Worm (Caenorhabditis elegans) whole organism, L4 larva: ENCODE data around the gene R05G6.1.

Source experiments
- F10B5.3 ChIP-seq: sonication (generic microtip); optimal IDR thresholded peaks from 2 replicates; lab custom pipeline; 2016; ENCODE audit warnings: mild to moderate bottlenecking, missing genetic modification characterization, missing compliant biosample characterization
- F49E8.2 ChIP-seq: sonication (generic microtip); optimal IDR thresholded peaks from 2 replicates; lab custom pipeline; 2016; ENCODE audit warnings: missing compliant biosample characterization, mild to moderate bottlenecking, missing genetic modification characterization, borderline replicate concordance
- T20F7.1 ChIP-seq: fragments of 200-800 bp; sonication (Bioruptor generic); optimal IDR thresholded peaks from 2 replicates; lab custom pipeline; 2018; ENCODE audit warnings: mild to moderate bottlenecking, missing genetic modification characterization, missing compliant biosample characterization
- Y48G9A.11 ChIP-seq: fragments of 200-800 bp; sonication (Bioruptor generic); IDR thresholded peaks from 2 replicates; pipeline ENCODE4 v1.3.6; 2022; ENCODE audit warnings: missing genetic modification reagents, missing genetic modification characterization, missing compliant biosample characterization
- ZK546.5 ChIP-seq, 2 experiments: sonication (generic microtip); optimal IDR thresholded peaks; 2 replicates each; lab custom pipeline; 2017; ENCODE audit warnings: missing biosample characterization in 2 of 2, missing genetic modification characterization in 2 of 2
- ama-1 ChIP-seq: fragments of 150-350 bp; optimal IDR thresholded peaks from 2 replicates; lab custom pipeline; 2014; ENCODE audit warnings: inconsistent platforms, mixed read lengths
- ceh-62 ChIP-seq: sonication (generic microtip); optimal IDR thresholded peaks from 2 replicates; lab custom pipeline; 2017; ENCODE audit warnings: missing biosample characterization, missing genetic modification characterization
- cey-2 ChIP-seq: sonication (generic microtip); optimal IDR thresholded peaks from 3 replicates; lab custom pipeline; 2017; ENCODE audit warnings: missing genetic modification characterization, mild to moderate bottlenecking, missing compliant biosample characterization, antibody characterized with exemption, borderline replicate concordance; ENCODE audit not compliant: insufficient read depth
- daf-16 ChIP-seq, 3 experiments: sonication (generic microtip); optimal IDR thresholded peaks; 2 replicates each; lab custom pipeline; 2016 to 2017; ENCODE audit warnings: missing genetic modification characterization in 3 of 3, missing genetic modification reagents in 3 of 3, mild to moderate bottlenecking in 2 of 3, missing compliant biosample characterization in 2 of 3, missing biosample characterization in 1 of 3, moderate library complexity in 1 of 3
- dmd-6 ChIP-seq: fragments of 200-800 bp; sonication (Bioruptor generic); IDR thresholded peaks from 2 replicates; pipeline ENCODE4 v1.3.6; 2022; ENCODE audit warnings: missing genetic modification reagents, missing genetic modification characterization, missing compliant biosample characterization
- dmd-9 ChIP-seq: fragments of 200-800 bp; sonication (Bioruptor generic); IDR thresholded peaks from 2 replicates; pipeline ENCODE4 v1.3.6; 2022; ENCODE audit warnings: missing genetic modification reagents, missing genetic modification characterization, missing compliant biosample characterization
- dpl-1 ChIP-seq: fragments of 150-350 bp; optimal IDR thresholded peaks from 2 replicates; lab custom pipeline; 2014; ENCODE audit warnings: missing biosample characterization, missing genetic modification reagents, missing genetic modification characterization
- egl-27 ChIP-seq: sonication (generic microtip); optimal IDR thresholded peaks from 3 replicates; lab custom pipeline; 2017; ENCODE audit warnings: missing biosample characterization, missing genetic modification reagents, missing genetic modification characterization
- fkh-10 ChIP-seq: fragments of 150-350 bp; optimal IDR thresholded peaks from 2 replicates; lab custom pipeline; 2014; ENCODE audit warnings: missing biosample characterization, missing genetic modification reagents, missing genetic modification characterization
- jun-1 ChIP-seq: fragments of 150-350 bp; optimal IDR thresholded peaks from 2 replicates; lab custom pipeline; 2014; ENCODE audit warnings: missing biosample characterization, missing genetic modification reagents, missing genetic modification characterization
- lim-7 ChIP-seq: fragments of 200-800 bp; sonication (Bioruptor generic); IDR thresholded peaks from 2 replicates; pipeline ENCODE4 v1.3.6; 2022; ENCODE audit warnings: missing genetic modification characterization, missing compliant biosample characterization
- lin-38 ChIP-seq: fragments of 200-800 bp; sonication (Bioruptor generic); IDR thresholded peaks from 2 replicates; pipeline ENCODE4 v1.3.6; 2022; ENCODE audit warnings: missing genetic modification reagents, missing genetic modification characterization, missing compliant biosample characterization
- lsy-2 ChIP-seq, 2 experiments: fragments of 150-350 bp in 1 of 2; sonication (generic microtip) in 1 of 2; optimal IDR thresholded peaks; 2 replicates each; lab custom pipeline; 2014 to 2017; ENCODE audit warnings: missing biosample characterization in 2 of 2, missing genetic modification characterization in 2 of 2
- mes-2 ChIP-seq: sonication (generic microtip); optimal IDR thresholded peaks from 2 replicates; lab custom pipeline; 2016; ENCODE audit warnings: missing genotype, mild to moderate bottlenecking, missing genetic modification characterization, missing compliant biosample characterization; ENCODE audit not compliant: poor library complexity, severe bottlenecking
- nhr-10 ChIP-seq: fragments of 150-350 bp; optimal IDR thresholded peaks from 2 replicates; lab custom pipeline; 2014; ENCODE audit warnings: missing biosample characterization, missing genetic modification characterization
- nhr-111 ChIP-seq: fragments of 200-800 bp; sonication (Bioruptor generic); optimal IDR thresholded peaks from 2 replicates; lab custom pipeline; 2018; ENCODE audit warnings: mild to moderate bottlenecking, missing genetic modification characterization, missing compliant biosample characterization
- nhr-237 ChIP-seq: sonication (generic microtip); optimal IDR thresholded peaks from 2 replicates; lab custom pipeline; 2017; ENCODE audit warnings: missing biosample characterization, missing genetic modification characterization
- nhr-48 ChIP-seq: sonication (generic microtip); optimal IDR thresholded peaks from 2 replicates; lab custom pipeline; 2016; ENCODE audit warnings: mild to moderate bottlenecking, missing genetic modification characterization, missing compliant biosample characterization
- nhr-6 ChIP-seq: fragments of 150-350 bp; optimal IDR thresholded peaks from 2 replicates; lab custom pipeline; 2014; ENCODE audit warnings: missing biosample characterization, missing genetic modification characterization
- saeg-2 ChIP-seq: fragments of 200-800 bp; sonication (Bioruptor generic); IDR thresholded peaks from 2 replicates; pipeline ENCODE4 v1.3.6; 2022; ENCODE audit warnings: missing genetic modification reagents, missing genetic modification characterization, missing compliant biosample characterization
- set-16 ChIP-seq: fragments of 200-800 bp; sonication (Bioruptor generic); IDR thresholded peaks from 2 replicates; pipeline ENCODE4 v1.3.6; 2022; ENCODE audit warnings: missing genetic modification reagents, missing genetic modification characterization, missing compliant biosample characterization
- snpc-1.2 ChIP-seq: fragments of 200-800 bp; sonication (Bioruptor generic); IDR thresholded peaks from 2 replicates; pipeline ENCODE4 v1.3.6; 2022; ENCODE audit warnings: missing genetic modification reagents, missing genetic modification characterization, missing compliant biosample characterization
- tra-1 ChIP-seq: fragments of 200-800 bp; sonication (Bioruptor generic); IDR thresholded peaks from 2 replicates; pipeline ENCODE4 v1.3.6; 2022; ENCODE audit warnings: missing genetic modification reagents, missing genetic modification characterization, missing compliant biosample characterization
- unc-130 ChIP-seq: sonication (generic microtip); optimal IDR thresholded peaks from 2 replicates; lab custom pipeline; 2016; ENCODE audit warnings: missing genetic modification reagents, missing genetic modification characterization, missing compliant biosample characterization
- unc-62 ChIP-seq, 3 experiments: fragments of 150-350 bp in 1 of 3; sonication (generic microtip); optimal IDR thresholded peaks in 2 of 3; peaks in 1 of 3; 1 replicate in 1 of 3; 2 replicates in 2 of 3; lab custom pipeline; 2014 to 2017; ENCODE audit warnings: missing biosample characterization in 3 of 3, missing genetic modification characterization in 3 of 3, missing genetic modification reagents in 3 of 3, missing genotype in 1 of 3
- vab-7 ChIP-seq: fragments of 200-800 bp; sonication (Bioruptor generic); IDR thresholded peaks from 2 replicates; pipeline ENCODE4 v1.3.6; 2022; ENCODE audit warnings: missing genetic modification reagents, missing genetic modification characterization, missing compliant biosample characterization
- zfp-2 ChIP-seq: sonication (generic microtip); optimal IDR thresholded peaks from 2 replicates; lab custom pipeline; 2016; ENCODE audit warnings: mild to moderate bottlenecking, missing genetic modification characterization, missing compliant biosample characterization
- zfp-3 ChIP-seq: fragments of 200-800 bp; sonication (Bioruptor generic); conservative IDR thresholded peaks from 2 replicates; pipeline ENCODE4 v1.3.6; 2022; ENCODE audit warnings: missing genetic modification reagents, missing genetic modification characterization, missing compliant biosample characterization
- zip-11 ChIP-seq: fragments of 200-800 bp; sonication (Bioruptor generic); IDR thresholded peaks from 2 replicates; pipeline ENCODE4 v1.3.6; 2022; ENCODE audit warnings: missing genetic modification characterization, missing compliant biosample characterization

R05G6.1 gene

DNA sequence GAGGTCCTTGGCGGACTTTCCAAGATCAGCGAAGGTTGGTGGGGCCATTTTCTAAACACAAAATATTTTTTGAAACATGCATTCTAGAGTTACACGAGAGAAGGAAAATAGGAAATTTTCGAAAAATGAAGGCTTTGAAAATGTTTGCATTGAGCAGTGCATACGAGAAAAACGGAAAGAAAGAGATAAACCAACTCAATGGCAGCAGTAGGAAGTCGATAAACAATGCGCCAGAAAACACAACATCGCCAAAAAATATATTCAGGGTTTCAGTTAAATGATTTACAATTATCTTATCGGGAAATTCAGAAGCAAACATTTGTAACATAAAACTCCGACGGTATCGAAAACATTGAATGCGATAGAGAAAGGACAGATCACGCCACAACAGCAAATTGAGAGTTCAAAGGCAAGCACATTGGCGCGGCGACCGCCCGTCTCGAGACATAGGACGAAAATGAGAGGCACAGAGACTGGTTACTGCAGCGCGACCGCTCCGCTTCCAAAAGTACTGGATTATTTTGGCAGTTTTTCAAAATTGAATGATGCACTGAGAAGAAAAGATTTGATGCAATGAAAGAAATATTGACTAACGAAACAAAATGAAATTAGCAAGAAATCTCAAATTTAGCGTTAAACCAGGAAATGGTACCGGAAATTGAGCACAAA lies 24.5 kb upstream of the R05G6.1 start, which contains the start of the genes vdac-1 and R05G6.5 (continued):
- TF ChIP-seq F10B5.3 (tag; lab: Kevin White, UChicago) = no peak
- TF ChIP-seq dmd-9 (GFP tag; lab: Robert Waterston, UW) = no peak
- peak; percentile 69 for TF ChIP-seq zfp-3 (GFP tag; lab: Robert Waterston, UW)
- peak; percentile 69 to 81 for TF ChIP-seq lsy-2 (tag; optimal IDR thresholded peaks at IDR 0.05; lab: Kevin White, UChicago)
- no peak for TF ChIP-seq zfp-2
- no peak for TF ChIP-seq ZK546.5 (tag; optimal IDR thresholded peaks at IDR 0.05; lab: Kevin White, UChicago)
- TF ChIP-seq nhr-237 (tag; lab: Kevin White, UChicago) = no peak

DNA sequence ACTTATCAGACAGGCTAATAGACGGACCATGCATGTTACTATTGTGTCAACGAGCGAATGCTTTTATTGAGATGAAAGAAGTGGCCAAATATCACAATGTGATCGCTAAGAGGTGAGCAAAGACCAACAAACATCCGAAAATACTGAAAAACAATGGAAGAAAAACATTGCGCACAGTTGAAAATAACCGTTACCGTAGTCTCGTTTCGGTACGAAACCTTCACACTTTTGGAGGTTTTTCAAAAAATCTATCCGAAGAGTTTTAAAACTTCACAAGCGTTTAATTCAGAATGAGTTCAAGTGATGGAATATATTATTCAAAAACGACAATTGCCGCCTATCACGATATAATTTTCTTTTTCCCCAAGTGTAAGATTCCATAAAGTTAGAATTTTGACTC lies 23.6 kb upstream of the R05G6.1 start:
- TF ChIP-seq Y48G9A.11 = 0 out of 2 replicates have a peak, but pooled peaks have one; percentile 47
- no peak for TF ChIP-seq dmd-9 (GFP tag; lab: Robert Waterston, UW)
- TF ChIP-seq zip-11 (GFP tag; lab: Robert Waterston, UW) = no peak
- no peak for TF ChIP-seq fkh-10 (GFP tag; lab: Kevin White, UChicago)
- no peak for TF ChIP-seq ZK546.5 (tag; optimal IDR thresholded peaks at IDR 0.05; lab: Kevin White, UChicago)
- no peak for TF ChIP-seq nhr-48 (tag; lab: Kevin White, UChicago)
- no peak for TF ChIP-seq egl-27 (tag; lab: Kevin White, UChicago)
- no peak for TF ChIP-seq saeg-2 (GFP tag; lab: Robert Waterston, UW)
- TF ChIP-seq unc-130 = no peak
- no peak for TF ChIP-seq ceh-62 (tag; lab: Kevin White, UChicago)
- TF ChIP-seq nhr-10 (tag; lab: Kevin White, UChicago) = no peak
- peak in 1 of 2 experiments; percentile 38 for TF ChIP-seq unc-62 (GFP tag; optimal IDR thresholded peaks at IDR 0.05 in 1 of 2; lab: Kevin White, UChicago)
- TF ChIP-seq unc-62 (tag; optimal IDR thresholded peaks at IDR 0.05; lab: Kevin White, UChicago) = no peak
- TF ChIP-seq jun-1 = no peak
- TF ChIP-seq lim-7 (GFP tag; lab: Robert Waterston, UW) = no peak
- no peak for TF ChIP-seq ama-1 (lab: Kevin White, UChicago)
- TF ChIP-seq cey-2 = no peak
- no peak for TF ChIP-seq set-16 (GFP tag; lab: Robert Waterston, UW)
- no peak for TF ChIP-seq dmd-6
- no peak for TF ChIP-seq daf-16 (GFP tag; optimal IDR thresholded peaks at IDR 0.05; lab: Kevin White, UChicago)
- TF ChIP-seq daf-16 (tag; optimal IDR thresholded peaks at IDR 0.05; lab: Kevin White, UChicago) = peak; percentile 16
- TF ChIP-seq nhr-111 (GFP tag; lab: Kevin White, UChicago) = no peak
- no peak for TF ChIP-seq nhr-6 (tag; lab: Kevin White, UChicago)
- peak in 1 of 2 experiments; percentile 91 for TF ChIP-seq lsy-2 (tag; optimal IDR thresholded peaks at IDR 0.05; lab: Kevin White, UChicago)
- TF ChIP-seq vab-7 (GFP tag; lab: Robert Waterston, UW) = no peak
- 0 out of 2 replicates have a peak, but pooled peaks have one; percentile 18 for TF ChIP-seq lin-38 (GFP tag; lab: Robert Waterston, UW)
- TF ChIP-seq tra-1 (GFP tag; lab: Robert Waterston, UW) = no peak
- peak; percentile 9 for TF ChIP-seq F49E8.2 (tag; lab: Kevin White, UChicago)
- peak; percentile 48 for TF ChIP-seq mes-2 (tag; lab: Kevin White, UChicago)
- peak; percentile 27 for TF ChIP-seq dpl-1 (GFP tag; lab: Kevin White, UChicago)
- no peak for TF ChIP-seq T20F7.1 (GFP tag; lab: Kevin White, UChicago)

DNA sequence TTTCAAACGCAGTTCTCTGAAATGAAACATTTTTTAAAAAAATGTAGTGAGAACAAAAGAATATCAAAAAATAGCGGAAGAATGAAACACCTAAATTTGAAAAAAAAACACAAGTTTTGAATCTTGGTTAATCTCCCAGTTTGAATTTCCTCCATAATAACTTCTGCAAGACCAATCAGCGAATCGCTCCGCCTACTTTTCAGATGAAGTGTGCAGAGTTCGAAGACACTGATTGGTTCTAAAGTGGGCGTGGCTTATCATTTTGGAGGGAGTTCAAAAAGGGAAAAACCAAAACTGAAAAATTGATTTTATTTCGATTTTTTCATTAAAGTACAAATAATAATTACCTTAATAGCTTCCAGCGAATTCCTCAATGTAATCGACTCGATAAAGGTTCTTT lies 21.6 kb upstream of the R05G6.1 start:
- TF ChIP-seq dpl-1 (GFP tag; lab: Kevin White, UChicago) (peak; percentile 18), snpc-1.2 (GFP tag; lab: Robert Waterston, UW) (no peak)
